Worm (Caenorhabditis elegans): Measurements from ENCODE around the gene twk-20.

- TF ChIP-seq pha-4 (tag; optimal IDR thresholded peaks at IDR 0.05) (no peak), nhr-76 (tag; optimal IDR thresholded peaks at IDR 0.05) (no peak), elt-3 (tag; optimal IDR thresholded peaks at IDR 0.05) (no peak), ceh-43 (GFP tag; optimal IDR thresholded peaks at IDR 0.05) (no peak), mep-1 (tag; optimal IDR thresholded peaks at IDR 0.05) (no peak), nhr-2 (tag; optimal IDR thresholded peaks at IDR 0.05) (no peak), sptf-1 (tag; optimal IDR thresholded peaks at IDR 0.05) (no peak), lsy-2 (tag; optimal IDR thresholded peaks at IDR 0.05) (no peak), unc-62 (GFP tag; optimal IDR thresholded peaks at IDR 0.05) (peak; percentile 45), nhr-28 (tag; optimal IDR thresholded peaks at IDR 0.05) (no peak), sem-2 (GFP tag; optimal IDR thresholded peaks at IDR 0.05) (no peak)
Observed at ce11 chrX:13637526-13637925, 2.2 kb upstream of the twk-20 start.
